Worm (Caenorhabditis elegans) whole organism, early embryonic: ENCODE results near the gene kvs-4.

Experiments used
- B0310.2 ChIP-seq: sonication (generic microtip); optimal IDR thresholded peaks from 2 replicates; lab custom pipeline; 2016; ENCODE audit warnings: mild to moderate bottlenecking, missing genetic modification characterization, missing compliant biosample characterization
- F13C5.2 ChIP-seq: sonication (generic microtip); optimal IDR thresholded peaks from 2 replicates; lab custom pipeline; 2017; ENCODE audit warnings: mild to moderate bottlenecking, missing genetic modification characterization, inconsistent platforms, missing compliant biosample characterization
- aly-1 ChIP-seq: sonication (generic microtip); optimal IDR thresholded peaks from 2 replicates; lab custom pipeline; 2016; ENCODE audit warnings: missing genetic modification characterization, missing compliant biosample characterization
- ama-1 ChIP-seq: fragments of 150-350 bp; optimal IDR thresholded peaks from 2 replicates; lab custom pipeline; 2014
- ceh-13 ChIP-seq: fragments of 200-800 bp; sonication (Bioruptor generic); optimal IDR thresholded peaks from 2 replicates; lab custom pipeline; 2018; ENCODE audit warnings: mild to moderate bottlenecking, missing genetic modification characterization, missing compliant biosample characterization
- ceh-36 ChIP-seq: sonication (generic microtip); optimal IDR thresholded peaks from 2 replicates; lab custom pipeline; 2016; ENCODE audit warnings: missing genetic modification characterization, inconsistent platforms, missing compliant biosample characterization
- ets-7 ChIP-seq: sonication (generic microtip); optimal IDR thresholded peaks from 2 replicates; lab custom pipeline; 2016; ENCODE audit warnings: missing genotype, missing genetic modification characterization, missing compliant biosample characterization
- flt-1 ChIP-seq: fragments of 200-800 bp; sonication (Bioruptor generic); IDR thresholded peaks from 2 replicates; pipeline ENCODE4 v1.3.6; 2022; ENCODE audit warnings: missing genetic modification characterization, missing compliant biosample characterization
- hmbx-1 ChIP-seq: sonication (generic microtip); optimal IDR thresholded peaks from 2 replicates; lab custom pipeline; 2016; ENCODE audit warnings: mild to moderate bottlenecking, missing genetic modification characterization, missing compliant biosample characterization
- hmg-4 ChIP-seq: fragments of 200-800 bp; sonication (Bioruptor generic); optimal IDR thresholded peaks from 2 replicates; lab custom pipeline; 2018; ENCODE audit warnings: mild to moderate bottlenecking, missing genetic modification characterization, missing compliant biosample characterization
- hnd-1 ChIP-seq: sonication (generic microtip); optimal IDR thresholded peaks from 2 replicates; lab custom pipeline; 2016; ENCODE audit warnings: missing genetic modification characterization, missing compliant biosample characterization
- pes-1 ChIP-seq: fragments of 200-800 bp; sonication (Bioruptor generic); IDR thresholded peaks from 2 replicates; pipeline ENCODE4 v1.3.6; 2022; ENCODE audit warnings: missing genetic modification reagents, missing genetic modification characterization, missing compliant biosample characterization
- scrt-1 ChIP-seq: fragments of 200-800 bp; sonication (Bioruptor generic); IDR thresholded peaks from 2 replicates; pipeline ENCODE4 v1.3.6; 2022; ENCODE audit warnings: missing genetic modification characterization, missing compliant biosample characterization
- sea-1 ChIP-seq: fragments of 200-800 bp; sonication (Bioruptor generic); conservative IDR thresholded peaks from 2 replicates; pipeline ENCODE4 v1.3.6; 2022; ENCODE audit warnings: missing genetic modification characterization, missing compliant biosample characterization
- tbx-11 ChIP-seq: fragments of 200-800 bp; sonication (Bioruptor generic); IDR thresholded peaks from 2 replicates; pipeline ENCODE4 v1.3.6; 2022; ENCODE audit warnings: missing genetic modification characterization, missing compliant biosample characterization
- tbx-37 ChIP-seq: fragments of 200-800 bp; sonication (Bioruptor generic); conservative IDR thresholded peaks from 2 replicates; pipeline ENCODE4 v1.3.6; 2022; ENCODE audit warnings: missing genetic modification reagents, missing genetic modification characterization, missing compliant biosample characterization
- tra-4 ChIP-seq: sonication (generic microtip); optimal IDR thresholded peaks from 2 replicates; lab custom pipeline; 2017; ENCODE audit warnings: missing genetic modification characterization, missing compliant biosample characterization

kvs-4 gene

ce11 chrIII:10987561-10988184, 24.7 kb upstream of the kvs-4 start, which contains the start of gene col-94:
col-94 (minus strand) TSS chrIII:10987873.
- TF ChIP-seq pes-1 (GFP tag; lab: Robert Waterston, UW) (no peak), hmbx-1 (tag; lab: Kevin White, UChicago) (no peak), ama-1 (lab: Kevin White, UChicago) (no peak), sea-1 (GFP tag; lab: Robert Waterston, UW) (no peak), tra-4 (tag; lab: Kevin White, UChicago) (no peak), ceh-13 (GFP tag; lab: Kevin White, UChicago) (no peak), hnd-1 (tag; lab: Kevin White, UChicago) (no peak), F13C5.2 (tag; lab: Kevin White, UChicago) (no peak), ceh-36 (no peak), tbx-37 (GFP tag; lab: Robert Waterston, UW) (no peak), hmg-4 (GFP tag; lab: Kevin White, UChicago) (no peak), scrt-1 (no peak)

ce11 chrIII:10989491-10990032, 22.8 kb upstream of the kvs-4 start:
- TF ChIP-seq tbx-37 (GFP tag; lab: Robert Waterston, UW) = peak; percentile 89
- peak; percentile 90 for TF ChIP-seq tra-4 (tag; lab: Kevin White, UChicago)
- peak; percentile 94 for TF ChIP-seq B0310.2 (tag; lab: Kevin White, UChicago)
- peak; percentile 99 for TF ChIP-seq hmg-4 (GFP tag; lab: Kevin White, UChicago)
- peak; percentile 93 for TF ChIP-seq ceh-36
- peak; percentile 86 for TF ChIP-seq flt-1 (GFP tag; lab: Robert Waterston, UW)
- TF ChIP-seq sea-1 (GFP tag; lab: Robert Waterston, UW) = peak; percentile 95
- peak; percentile 96 for TF ChIP-seq aly-1 (tag; lab: Kevin White, UChicago)
- TF ChIP-seq ets-7 (tag; lab: Kevin White, UChicago) = peak; percentile 84
- TF ChIP-seq pes-1 (GFP tag; lab: Robert Waterston, UW) = peak; percentile 93
- TF ChIP-seq ceh-13 (GFP tag; lab: Kevin White, UChicago) = peak; percentile 87
- TF ChIP-seq scrt-1 = peak; percentile 96
- TF ChIP-seq tbx-11 (GFP tag; lab: Robert Waterston, UW) = peak; percentile 94
- TF ChIP-seq hmbx-1 (tag; lab: Kevin White, UChicago) = peak; percentile 84
- peak; percentile 82 for TF ChIP-seq hnd-1 (tag; lab: Kevin White, UChicago)
- TF ChIP-seq ama-1 (lab: Kevin White, UChicago) = no peak
- TF ChIP-seq F13C5.2 (tag; lab: Kevin White, UChicago) = peak; percentile 97

ce11 chrIII:10994085-10994484, 18.3 kb upstream of the kvs-4 start:
- no peak for TF ChIP-seq B0310.2 (tag; lab: Kevin White, UChicago)
- TF ChIP-seq aly-1 (tag; lab: Kevin White, UChicago) = no peak
- TF ChIP-seq hnd-1 (tag; lab: Kevin White, UChicago) = no peak

ce11 chrIII:10995156-10995555, 17.2 kb upstream of the kvs-4 start, which contains the start of gene dmsr-5:
dmsr-5 (minus strand) TSS chrIII:10995256.
- no peak for TF ChIP-seq tbx-37 (GFP tag; lab: Robert Waterston, UW)
- TF ChIP-seq ama-1 (lab: Kevin White, UChicago) = no peak
- TF ChIP-seq tra-4 (tag; lab: Kevin White, UChicago) = no peak
- TF ChIP-seq flt-1 (GFP tag; lab: Robert Waterston, UW) = no peak
- TF ChIP-seq F13C5.2 (tag; lab: Kevin White, UChicago) = no peak
- TF ChIP-seq B0310.2 (tag; lab: Kevin White, UChicago) = no peak

- TF ChIP-seq ama-1 (lab: Kevin White, UChicago) (no peak), scrt-1 (no peak), flt-1 (GFP tag; lab: Robert Waterston, UW) (no peak)
Observed at ce11 chrIII:11002808-11003207, 9.6 kb upstream of the kvs-4 start.

- TF ChIP-seq tra-4 (tag; lab: Kevin White, UChicago) (peak; percentile 25), hmbx-1 (tag; lab: Kevin White, UChicago) (no peak), hnd-1 (tag; lab: Kevin White, UChicago) (no peak), aly-1 (tag; lab: Kevin White, UChicago) (no peak), F13C5.2 (tag; lab: Kevin White, UChicago) (peak; percentile 83), hmg-4 (GFP tag; lab: Kevin White, UChicago) (no peak), ceh-13 (GFP tag; lab: Kevin White, UChicago) (no peak), sea-1 (GFP tag; lab: Robert Waterston, UW) (no peak)
Observed at ce11 chrIII:11007552-11008272, 4.7 kb upstream of the kvs-4 start, which contains the start of the genes fipr-17 and Y48A6B.3. fipr-17 (minus strand) TSS chrIII:11007602. Y48A6B.3 (plus strand) TSS chrIII:11008222.

- TF ChIP-seq hnd-1 (tag; lab: Kevin White, UChicago) (no peak), F13C5.2 (tag; lab: Kevin White, UChicago) (no peak), ceh-36 (peak; percentile 30)
Observed at ce11 chrIII:11008869-11009268, 3.5 kb upstream of the kvs-4 start, which contains the start of gene exos-1. exos-1 (plus strand) TSS chrIII:11009043.
